Fruit fly (Drosophila melanogaster): ENCODE measurements around the gene Doc3.

DNA sequence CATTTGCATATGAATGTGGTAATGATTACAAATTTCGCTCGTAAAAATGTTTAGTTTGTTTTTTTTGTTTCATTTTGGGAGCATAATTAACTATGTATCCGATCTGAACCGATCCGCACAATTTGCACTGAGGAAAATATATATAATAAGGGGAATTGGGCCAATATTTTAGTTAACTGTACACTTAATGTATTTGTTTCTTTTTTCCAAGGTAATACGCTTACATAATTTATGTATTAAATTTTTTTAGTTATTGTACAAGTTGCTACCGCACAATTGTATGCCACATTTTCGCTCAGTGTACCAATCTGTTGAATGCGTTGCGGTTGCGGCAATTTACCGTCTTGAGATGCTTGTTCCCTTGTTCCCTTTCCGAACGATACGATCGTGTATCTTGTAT lies 20.7 kb downstream of the Doc3 start:
- peak; percentile 28 for TF ChIP-seq CG10431 (GFP tag; optimal IDR thresholded peaks at IDR 0.05)
- peak; percentile 80 for TF ChIP-seq CG8765 (GFP tag; IDR thresholded peaks at IDR 0.05)
- TF ChIP-seq al (GFP tag; IDR thresholded peaks at IDR 0.05), result peak; percentile 87
- peak; percentile 92 for TF ChIP-seq slbo (GFP tag; IDR thresholded peaks at IDR 0.05)
- peak; percentile 39 for TF ChIP-seq CG6765 (GFP tag; optimal IDR thresholded peaks at IDR 0.05)
- TF ChIP-seq Optix (GFP tag; IDR thresholded peaks at IDR 0.05), result peak; percentile 75
- peak; percentile 65 for TF ChIP-seq dm (GFP tag; optimal IDR thresholded peaks at IDR 0.05)
- TF ChIP-seq sob (GFP tag; IDR thresholded peaks at IDR 0.05), result peak; percentile 91
- peak; percentile 85 for TF ChIP-seq CG9727 (GFP tag; optimal IDR thresholded peaks at IDR 0.05)
- TF ChIP-seq so (GFP tag; IDR thresholded peaks at IDR 0.05), result peak; percentile 88
- TF ChIP-seq klu (GFP tag; IDR thresholded peaks at IDR 0.05), result peak; percentile 78

Measured in whole organism, embryonic.